Worm (Caenorhabditis elegans) whole organism, midembryonic: ENCODE results near the gene K08B12.3.

Source experiments
- T22C8.4 ChIP-seq: fragments of 200-800 bp; sonication (Bioruptor generic); IDR thresholded peaks from 2 replicates; pipeline ENCODE4 v1.3.6; 2022; ENCODE audit warnings: missing genetic modification characterization, missing compliant biosample characterization
- cog-1 ChIP-seq: sonication (generic microtip); optimal IDR thresholded peaks from 2 replicates; lab custom pipeline; 2016; ENCODE audit warnings: missing genetic modification characterization, missing compliant biosample characterization
- flt-1 ChIP-seq: fragments of 200-800 bp; sonication (Bioruptor generic); IDR thresholded peaks from 2 replicates; pipeline ENCODE4 v1.3.6; 2022; ENCODE audit warnings: missing genetic modification characterization, missing compliant biosample characterization
- klf-2 ChIP-seq: fragments of 200-800 bp; sonication (Bioruptor generic); conservative IDR thresholded peaks from 2 replicates; pipeline ENCODE4 v1.3.6; 2022; ENCODE audit warnings: missing genetic modification reagents, missing genetic modification characterization, missing compliant biosample characterization
- med-1 ChIP-seq: sonication (generic microtip); optimal IDR thresholded peaks from 2 replicates; lab custom pipeline; 2017; ENCODE audit warnings: missing genetic modification characterization, mild to moderate bottlenecking, missing compliant biosample characterization, antibody characterized with exemption, missing genetic modification reagents; ENCODE audit not compliant: insufficient read depth
- ref-1 ChIP-seq: fragments of 200-800 bp; sonication (Bioruptor generic); conservative IDR thresholded peaks from 2 replicates; pipeline ENCODE4 v1.3.6; 2022; ENCODE audit warnings: missing genetic modification reagents, missing genetic modification characterization, missing compliant biosample characterization
- tab-1 ChIP-seq: fragments of 200-800 bp; sonication (Bioruptor generic); IDR thresholded peaks from 2 replicates; pipeline ENCODE4 v1.3.6; 2022; ENCODE audit warnings: missing genetic modification characterization, missing compliant biosample characterization
- ztf-23 ChIP-seq: fragments of 200-800 bp; sonication (Bioruptor generic); IDR thresholded peaks from 2 replicates; pipeline ENCODE4 v1.3.6; 2022; ENCODE audit warnings: missing genetic modification reagents, missing genetic modification characterization, missing compliant biosample characterization
- ztf-29 ChIP-seq: fragments of 200-800 bp; sonication (Bioruptor generic); IDR thresholded peaks from 2 replicates; pipeline ENCODE4 v1.3.6; 2022; ENCODE audit warnings: missing genetic modification reagents, missing genetic modification characterization, missing compliant biosample characterization

K08B12.3 gene

ce11 chrV:6224494-6224959 lies 10.4 kb upstream of the K08B12.3 start:
- TF ChIP-seq flt-1 (GFP tag; lab: Robert Waterston, UW) (no peak), ref-1 (GFP tag; lab: Robert Waterston, UW) (no peak), klf-2 (GFP tag; lab: Robert Waterston, UW) (no peak), T22C8.4 (no peak; the same call in 1 of the 2 replicates), tab-1 (no peak), ztf-23 (GFP tag; lab: Robert Waterston, UW) (peak; percentile 68), ztf-29 (GFP tag; lab: Robert Waterston, UW) (0 out of 2 replicates have a peak, but pooled peaks have one; percentile 42), med-1 (peak; percentile 9), cog-1 (tag; lab: Kevin White, UChicago) (peak; percentile 60)

DNA sequence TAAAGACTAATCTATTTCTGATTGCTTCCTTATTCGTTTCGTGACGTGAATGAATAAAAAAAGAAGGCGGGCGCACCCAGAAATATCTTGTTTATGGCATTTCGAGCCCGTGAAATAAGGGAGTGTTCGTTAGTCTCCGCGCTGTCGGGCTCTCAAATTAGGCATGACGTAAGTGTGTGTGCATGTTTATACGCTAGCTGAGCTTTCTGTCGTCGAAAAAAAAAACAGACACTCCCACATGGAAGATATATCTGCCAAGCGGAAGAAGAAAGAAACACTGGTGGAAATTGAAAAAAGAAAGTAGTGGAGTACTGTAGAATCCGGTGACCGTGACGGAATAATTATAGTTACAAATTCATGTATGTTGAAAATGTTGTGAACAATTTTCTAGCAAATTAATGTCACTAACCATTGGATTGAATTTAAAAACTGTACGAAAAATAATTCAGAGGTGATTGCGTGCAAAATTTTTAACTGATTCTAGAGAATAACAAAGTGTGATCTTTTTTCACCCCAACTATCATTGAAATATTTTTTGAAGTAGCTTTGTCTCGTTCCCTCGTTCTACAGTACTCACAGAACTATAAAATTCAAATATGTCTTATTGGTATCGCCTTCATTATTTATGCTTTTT lies 9.9 kb upstream of the K08B12.3 start:
- TF ChIP-seq klf-2 (GFP tag; lab: Robert Waterston, UW) (no peak), ztf-29 (GFP tag; lab: Robert Waterston, UW) (no peak), cog-1 (tag; lab: Kevin White, UChicago) (no peak), ztf-23 (GFP tag; lab: Robert Waterston, UW) (no peak), T22C8.4 (no peak), tab-1 (no peak), ref-1 (GFP tag; lab: Robert Waterston, UW) (no peak), flt-1 (GFP tag; lab: Robert Waterston, UW) (no peak), med-1 (no peak)

DNA sequence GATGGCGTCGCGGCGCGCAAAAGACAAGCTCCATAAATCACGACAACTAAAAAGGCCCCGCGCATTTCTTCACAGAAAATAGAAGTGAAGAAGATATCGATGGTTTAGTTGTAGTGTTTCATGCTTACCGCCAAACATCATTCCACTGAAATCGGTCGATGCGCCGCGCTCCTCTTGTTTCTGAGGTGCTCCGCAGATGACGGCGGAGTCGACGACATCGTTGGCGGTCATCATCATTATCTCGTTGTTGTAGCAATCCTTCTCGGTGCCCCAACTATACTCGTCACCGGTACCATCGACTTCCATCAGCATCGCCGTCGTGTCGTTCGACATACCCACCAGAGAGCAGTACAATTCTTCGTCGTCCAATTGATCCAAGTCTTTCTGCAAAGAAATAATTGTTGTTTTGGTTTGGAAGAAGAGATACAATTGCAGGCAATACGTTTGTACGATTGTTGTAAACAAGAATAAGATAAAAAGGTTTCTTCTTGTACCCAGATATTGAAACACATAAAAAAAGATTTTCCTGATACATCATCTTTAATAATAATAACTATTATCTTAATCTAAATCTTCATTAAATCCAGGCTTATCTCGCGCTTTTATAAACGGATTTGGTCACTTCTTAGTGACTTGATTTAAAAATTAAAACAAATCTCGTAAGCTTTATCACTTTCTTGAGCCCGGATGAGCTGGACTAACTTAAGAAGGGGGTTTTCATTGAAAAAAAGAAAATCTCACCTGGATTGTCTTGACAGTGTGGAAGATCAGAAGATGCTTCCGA lies 9.0 kb upstream of the K08B12.3 start:
- TF ChIP-seq cog-1 (tag; lab: Kevin White, UChicago) (no peak), ref-1 (GFP tag; lab: Robert Waterston, UW) (no peak), tab-1 (no peak), T22C8.4 (no peak), flt-1 (GFP tag; lab: Robert Waterston, UW) (peak; percentile 19; the same call in 1 of the 2 replicates)

ce11 chrV:6226530-6227125 lies 8.3 kb upstream of the K08B12.3 start, which contains the start of gene W06H8.6:
TSS of gene W06H8.6 (minus strand) at chrV:6227010.
- no peak for TF ChIP-seq ref-1 (GFP tag; lab: Robert Waterston, UW)

DNA sequence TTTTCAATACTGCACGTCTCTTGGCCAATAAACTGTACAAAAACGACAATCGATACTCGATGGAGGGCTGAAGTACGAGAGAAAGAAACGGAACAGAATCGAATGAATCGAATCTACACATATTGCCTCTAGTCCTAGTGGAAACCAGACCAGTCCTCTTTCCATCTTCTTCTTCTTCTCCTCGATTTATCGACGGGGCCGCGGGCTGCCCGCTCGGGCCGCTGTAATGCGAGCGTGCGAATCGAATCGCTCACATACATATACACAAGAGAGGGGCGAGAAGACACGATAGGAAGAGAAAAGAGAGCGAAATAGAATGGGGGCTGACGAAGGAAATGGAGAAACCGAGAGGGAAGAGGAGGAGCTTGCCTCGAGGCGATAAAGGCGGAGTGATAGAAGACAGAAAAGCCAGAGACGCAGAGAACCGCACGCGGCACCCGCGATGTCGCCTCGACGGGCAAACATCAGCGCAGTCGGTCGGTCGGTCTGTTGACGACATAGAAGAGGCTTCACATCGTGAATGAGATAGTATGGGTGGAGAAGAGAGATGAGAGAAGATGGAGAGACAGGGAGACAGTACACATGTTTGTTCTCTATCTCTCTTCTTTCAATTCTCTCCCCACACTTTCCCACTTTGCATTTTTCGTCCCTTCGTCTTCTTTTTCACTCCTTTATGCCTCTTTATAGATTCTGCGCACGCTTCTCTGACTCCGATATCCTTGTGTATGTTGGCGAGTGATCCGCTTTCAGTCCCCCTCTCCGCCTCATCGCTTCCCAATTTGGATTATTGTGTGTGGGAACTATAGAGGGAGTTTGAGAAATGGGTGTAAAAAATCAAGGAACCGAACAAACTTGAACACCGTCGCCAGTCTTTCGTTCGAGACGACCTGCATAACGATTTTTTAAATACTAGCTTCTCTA lies 7.4 kb upstream of the K08B12.3 start:
- peak; percentile 53; the same call in 1 of the 2 replicates for TF ChIP-seq T22C8.4
- TF ChIP-seq tab-1: no peak
- TF ChIP-seq klf-2 (GFP tag; lab: Robert Waterston, UW): 0 out of 2 replicates have a peak, but pooled peaks have one; percentile 15
- TF ChIP-seq ztf-23 (GFP tag; lab: Robert Waterston, UW): 0 out of 2 replicates have a peak, but pooled peaks have one; percentile 12
- no peak for TF ChIP-seq ztf-29 (GFP tag; lab: Robert Waterston, UW)
- TF ChIP-seq flt-1 (GFP tag; lab: Robert Waterston, UW): peak; percentile 48
- peak; percentile 96 for TF ChIP-seq cog-1 (tag; lab: Kevin White, UChicago)
- TF ChIP-seq med-1: no peak
- TF ChIP-seq ref-1 (GFP tag; lab: Robert Waterston, UW): 0 out of 2 replicates have a peak, but pooled peaks have one; percentile 11

DNA sequence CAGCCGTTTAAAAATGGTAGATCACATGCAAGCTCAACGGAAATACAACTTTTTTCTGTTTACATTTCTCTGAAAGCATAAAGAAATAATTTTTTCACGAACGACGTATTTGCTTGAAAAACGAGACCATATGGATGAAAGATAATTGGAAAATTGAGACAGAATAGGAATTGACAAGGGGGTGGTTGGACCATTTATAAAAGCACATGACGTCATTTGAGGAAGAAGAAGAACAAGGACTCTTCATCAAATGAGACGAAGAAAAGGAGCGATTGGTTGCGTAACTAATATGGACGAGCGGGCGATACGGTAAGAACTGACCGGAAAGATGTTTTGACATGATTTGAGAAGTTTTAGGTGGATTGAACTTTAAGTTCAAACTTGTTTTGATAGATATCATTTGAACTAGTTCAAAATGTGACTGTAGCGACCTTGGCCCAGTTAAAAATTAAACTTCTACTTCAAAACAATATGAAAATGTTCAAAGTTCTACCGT lies 6.5 kb upstream of the K08B12.3 start:
- TF ChIP-seq tab-1 (no peak), T22C8.4 (no peak), klf-2 (GFP tag; lab: Robert Waterston, UW) (no peak), ref-1 (GFP tag; lab: Robert Waterston, UW) (no peak), ztf-23 (GFP tag; lab: Robert Waterston, UW) (no peak), flt-1 (GFP tag; lab: Robert Waterston, UW) (no peak), med-1 (no peak), ztf-29 (GFP tag; lab: Robert Waterston, UW) (no peak), cog-1 (tag; lab: Kevin White, UChicago) (no peak)

- no peak for TF ChIP-seq cog-1 (tag; lab: Kevin White, UChicago)
- no peak for TF ChIP-seq ztf-29 (GFP tag; lab: Robert Waterston, UW)
- no peak for TF ChIP-seq med-1
- no peak for TF ChIP-seq flt-1 (GFP tag; lab: Robert Waterston, UW)
- no peak for TF ChIP-seq ztf-23 (GFP tag; lab: Robert Waterston, UW)
- TF ChIP-seq T22C8.4: no peak
Observed at ce11 chrV:6228920-6229456, 6.0 kb upstream of the K08B12.3 start.

DNA sequence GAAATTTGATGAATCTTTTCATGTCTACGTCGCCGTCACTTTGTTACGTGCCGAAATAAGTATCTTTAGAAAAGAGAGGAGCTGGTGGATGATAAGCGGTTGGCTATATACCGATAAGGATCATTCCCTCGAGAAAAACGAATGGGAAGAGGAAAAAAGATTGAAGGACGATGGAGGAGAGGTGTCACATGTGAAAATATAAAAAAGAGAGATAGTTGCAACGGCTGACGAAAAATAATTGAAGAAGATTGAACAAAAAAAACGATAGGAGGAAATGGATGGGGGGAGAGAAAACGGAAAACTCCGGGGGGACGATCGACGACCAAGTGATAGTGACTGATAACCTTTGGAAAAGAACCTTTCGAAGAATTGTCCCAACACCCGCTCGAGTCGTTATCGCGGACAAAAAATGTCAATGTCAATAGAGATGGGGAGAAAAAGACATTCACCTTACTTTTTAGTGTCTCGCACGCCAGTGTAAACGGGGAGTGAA lies 5.5 kb upstream of the K08B12.3 start:
- TF ChIP-seq flt-1 (GFP tag; lab: Robert Waterston, UW) (no peak), med-1 (no peak), T22C8.4 (no peak), ztf-29 (GFP tag; lab: Robert Waterston, UW) (no peak), ref-1 (GFP tag; lab: Robert Waterston, UW) (no peak), ztf-23 (GFP tag; lab: Robert Waterston, UW) (no peak), cog-1 (tag; lab: Kevin White, UChicago) (no peak), tab-1 (no peak), klf-2 (GFP tag; lab: Robert Waterston, UW) (no peak)
